Fruit fly (Drosophila melanogaster): ENCODE measurements around the gene dj.
A peak's percentile ranks its signal among the peaks of the same experiment; 100 is the strongest.

dj gene

dm6 chr3R:7091904-7092303 lies 32.8 kb downstream of the dj start (continued):
- TF ChIP-seq NfI (GFP tag; optimal IDR thresholded peaks at IDR 0.05) = peak; percentile 10
- TF ChIP-seq inv (GFP tag; IDR thresholded peaks at IDR 0.05; ENCODE audit: partially characterized antibody) = peak; percentile 44
- peak; percentile 46 for TF ChIP-seq B-H2 (GFP tag; optimal IDR thresholded peaks at IDR 0.05)
- peak; percentile 12 for TF ChIP-seq CG1529 (GFP tag; optimal IDR thresholded peaks at IDR 0.05)
- no peak for TF ChIP-seq Elba2 (GFP tag; optimal IDR thresholded peaks at IDR 0.05)
- no peak for TF ChIP-seq CG11085 (GFP tag; IDR thresholded peaks at IDR 0.05)
- peak; percentile 10 for TF ChIP-seq pita (GFP tag; optimal IDR thresholded peaks at IDR 0.05)
- TF ChIP-seq twi (tag; optimal IDR thresholded peaks at IDR 0.05) = peak; percentile 2
- TF ChIP-seq Spps (tag; optimal IDR thresholded peaks at IDR 0.05) = no peak
- TF ChIP-seq YL-1 (GFP tag; optimal IDR thresholded peaks at IDR 0.05) = peak; percentile 56
- TF ChIP-seq pho (GFP tag; optimal IDR thresholded peaks at IDR 0.05) = no peak
- peak; percentile 72 for TF ChIP-seq CG2116 (GFP tag; optimal IDR thresholded peaks at IDR 0.05)
- no peak for TF ChIP-seq CG8765 (GFP tag; IDR thresholded peaks at IDR 0.05)
- peak; percentile 16 for TF ChIP-seq CG1602 (GFP tag; optimal IDR thresholded peaks at IDR 0.05)
- peak; percentile 58 for TF ChIP-seq CG2120 (GFP tag; optimal IDR thresholded peaks at IDR 0.05)
- TF ChIP-seq CG13624 (GFP tag; optimal IDR thresholded peaks at IDR 0.05) = peak; percentile 54
- peak; percentile 97 for TF ChIP-seq trem (tag; optimal IDR thresholded peaks at IDR 0.05)
- no peak for TF ChIP-seq ham (GFP tag; IDR thresholded peaks at IDR 0.05)
- peak; percentile 70 for TF ChIP-seq CG10267 (tag; optimal IDR thresholded peaks at IDR 0.05)
- peak; percentile 36 for TF ChIP-seq sug (tag; optimal IDR thresholded peaks at IDR 0.05)
- peak; percentile 74 for TF ChIP-seq hbn (GFP tag; IDR thresholded peaks at IDR 0.05; ENCODE audit: partially characterized antibody)
- peak; percentile 52 for TF ChIP-seq CG15514 (GFP tag; optimal IDR thresholded peaks at IDR 0.05)
- TF ChIP-seq CG14710 (tag; optimal IDR thresholded peaks at IDR 0.05) = peak; percentile 71
- peak; percentile 80 for TF ChIP-seq bbx (GFP tag; IDR thresholded peaks at IDR 0.05; ENCODE audit: partially characterized antibody)
- peak; percentile 50 for TF ChIP-seq pzg (GFP tag; optimal IDR thresholded peaks at IDR 0.05)
- no peak for TF ChIP-seq Lim3 (GFP tag; IDR thresholded peaks at IDR 0.05)
- TF ChIP-seq CG15073 (GFP tag; optimal IDR thresholded peaks at IDR 0.05) = no peak
- TF ChIP-seq Hsf (GFP tag; optimal IDR thresholded peaks at IDR 0.05) = peak; percentile 34
- TF ChIP-seq Hr3 (GFP tag; optimal IDR thresholded peaks at IDR 0.05) = peak; percentile 30
- no peak for TF ChIP-seq h (optimal IDR thresholded peaks at IDR 0.05)
- TF ChIP-seq Deaf1 (tag; optimal IDR thresholded peaks at IDR 0.05) = no peak
- no peak for TF ChIP-seq HLHmδ (GFP tag; optimal IDR thresholded peaks at IDR 0.05)
- TF ChIP-seq zf30C (GFP tag; optimal IDR thresholded peaks at IDR 0.05) = peak; percentile 44
- TF ChIP-seq Lhr (GFP tag; optimal IDR thresholded peaks at IDR 0.05) = peak; percentile 81
- no peak for TF ChIP-seq CG15479 (GFP tag; optimal IDR thresholded peaks at IDR 0.05)
- TF ChIP-seq toy (GFP tag; IDR thresholded peaks at IDR 0.05) = no peak
- no peak for TF ChIP-seq CG10979 (tag; optimal IDR thresholded peaks at IDR 0.05)
- TF ChIP-seq CG17802 (tag; optimal IDR thresholded peaks at IDR 0.05) = no peak
- TF ChIP-seq CG15601 (tag; optimal IDR thresholded peaks at IDR 0.05) = peak; percentile 25
- no peak for TF ChIP-seq rib (GFP tag; IDR thresholded peaks at IDR 0.05)
- no peak for TF ChIP-seq Hmx (GFP tag; optimal IDR thresholded peaks at IDR 0.05)
- TF ChIP-seq scrt (GFP tag; optimal IDR thresholded peaks at IDR 0.05) = no peak
- peak; percentile 70; the same call in 2 of the 3 replicates for TF ChIP-seq hb (GFP tag; IDR thresholded peaks at IDR 0.05; ENCODE audit: partially characterized antibody)
- peak; percentile 46 for TF ChIP-seq Bteb2 (GFP tag; optimal IDR thresholded peaks at IDR 0.05)
- TF ChIP-seq TFAM (GFP tag; optimal IDR thresholded peaks at IDR 0.05) = no peak
- peak; percentile 1 for TF ChIP-seq CG4424 (GFP tag; optimal IDR thresholded peaks at IDR 0.05)
- TF ChIP-seq chif (GFP tag; optimal IDR thresholded peaks at IDR 0.05) = peak in 1 of 2 experiments; percentile 7
- TF ChIP-seq fru (optimal IDR thresholded peaks at IDR 0.05) = no peak
- TF ChIP-seq CG16863 (GFP tag; optimal IDR thresholded peaks at IDR 0.05) = no peak
- peak; percentile 60 for TF ChIP-seq slbo (GFP tag; IDR thresholded peaks at IDR 0.05)
- no peak for TF ChIP-seq CG3281 (GFP tag; optimal IDR thresholded peaks at IDR 0.05)
- no peak for TF ChIP-seq cad (GFP tag; optimal IDR thresholded peaks at IDR 0.05)
